Fruit fly (Drosophila melanogaster): ENCODE results near the gene dsx.

The dsx gene

dm6 chr3R:7981396-7981795 is 14.2 kb upstream of the dsx start:
- TF ChIP-seq CG8478 (optimal IDR thresholded peaks at IDR 0.05), result no peak
- TF ChIP-seq CTCF (optimal IDR thresholded peaks at IDR 0.05), result peak; percentile 80 to 92

- no peak for TF ChIP-seq CTCF (optimal IDR thresholded peaks at IDR 0.05)
- TF ChIP-seq CG8478 (optimal IDR thresholded peaks at IDR 0.05), result no peak
These were observed 13.0 kb upstream of the dsx start, which contains the start of gene Sfp84E for dm6 chr3R:7980222-7980621. Gene Sfp84E (minus strand): TSS chr3R:7980322.

- TF ChIP-seq CTCF (optimal IDR thresholded peaks at IDR 0.05) (no peak), CG8478 (optimal IDR thresholded peaks at IDR 0.05) (no peak)
These were observed 11.3 kb upstream of the dsx start, which contains the start of the genes CD98hc and Os-C for dm6 chr3R:7978379-7979009. Gene CD98hc (minus strand): TSS chr3R:7978428. Gene Os-C (plus strand): TSS chr3R:7978959.

dm6 chr3R:7977011-7977925 is 10.1 kb upstream of the dsx start:
- TF ChIP-seq CTCF (optimal IDR thresholded peaks at IDR 0.05), result peak in 1 of 2 experiments; percentile 50
- TF ChIP-seq CG8478 (optimal IDR thresholded peaks at IDR 0.05), result no peak

dm6 chr3R:7973049-7973448 is 5.8 kb upstream of the dsx start:
- TF ChIP-seq CTCF (optimal IDR thresholded peaks at IDR 0.05), result no peak

- no peak for TF ChIP-seq CTCF (optimal IDR thresholded peaks at IDR 0.05)
These were observed 5.0 kb upstream of the dsx start for dm6 chr3R:7972179-7972578.

dm6 chr3R:7970640-7971039 is 3.4 kb upstream of the dsx start:
- TF ChIP-seq CTCF (optimal IDR thresholded peaks at IDR 0.05) (no peak), CG8478 (optimal IDR thresholded peaks at IDR 0.05) (no peak)

dm6 chr3R:7969702-7970175 is 2.5 kb upstream of the dsx start:
- TF ChIP-seq CTCF (optimal IDR thresholded peaks at IDR 0.05), result no peak
- TF ChIP-seq CG8478 (optimal IDR thresholded peaks at IDR 0.05), result no peak

- TF ChIP-seq CG8478 (optimal IDR thresholded peaks at IDR 0.05) (no peak), CTCF (optimal IDR thresholded peaks at IDR 0.05) (no peak)
These were observed 1.9 kb upstream of the dsx start for dm6 chr3R:7968958-7969701.

- TF ChIP-seq CTCF (optimal IDR thresholded peaks at IDR 0.05), result no peak
- TF ChIP-seq CG8478 (optimal IDR thresholded peaks at IDR 0.05), result no peak
These were observed 593 bp upstream of the dsx start for dm6 chr3R:7967801-7968200.

- TF ChIP-seq CG8478 (optimal IDR thresholded peaks at IDR 0.05) (no peak), CTCF (optimal IDR thresholded peaks at IDR 0.05) (no peak)
These were observed 504 bp downstream of the dsx start for dm6 chr3R:7966544-7967264.

- TF ChIP-seq CG8478 (optimal IDR thresholded peaks at IDR 0.05), result no peak
These were observed 2.4 kb downstream of the dsx start for dm6 chr3R:7964751-7965319.

dm6 chr3R:7963495-7964132 is 3.6 kb downstream of the dsx start:
- TF ChIP-seq CTCF (optimal IDR thresholded peaks at IDR 0.05) (no peak), CG8478 (optimal IDR thresholded peaks at IDR 0.05) (no peak)
